Fruit fly (Drosophila melanogaster) whole organism, embryonic: ENCODE measurements around the gene Cdc42.

Experiments
- ATbp ChIP-seq: fragments of 200-800 bp; sonication (Bioruptor generic); optimal IDR thresholded peaks from 2 replicates; lab custom pipeline; 2017; ENCODE audit warnings: missing biosample characterization, mild to moderate bottlenecking, missing genetic modification characterization, missing genetic modification reagents
- Bteb2 ChIP-seq: fragments of 200-800 bp; sonication (Bioruptor generic); optimal IDR thresholded peaks from 2 replicates; lab custom pipeline; 2016; ENCODE audit warnings: missing biosample characterization, missing genetic modification characterization
- CG10147 ChIP-seq: fragments of 200-800 bp; sonication (Bioruptor generic); optimal IDR thresholded peaks from 2 replicates; lab custom pipeline; 2019; ENCODE audit warnings: missing biosample characterization, mild to moderate bottlenecking, missing genetic modification characterization, moderate library complexity
- CG10209 ChIP-seq: fragments of 200-800 bp; sonication (Bioruptor generic); optimal IDR thresholded peaks from 3 replicates; lab custom pipeline; 2017; ENCODE audit warnings: missing biosample characterization, mild to moderate bottlenecking, missing genetic modification characterization, missing genetic modification reagents
- CG10321 ChIP-seq: fragments of 200-800 bp; sonication (Bioruptor generic); IDR thresholded peaks from 2 replicates; pipeline ENCODE4 v1.3.6; 2022; ENCODE audit warnings: missing biosample characterization, missing genetic modification characterization
- CG10431 ChIP-seq: fragments of 200-800 bp; sonication (Bioruptor generic); optimal IDR thresholded peaks from 3 replicates; lab custom pipeline; 2018; ENCODE audit warnings: missing biosample characterization, mild to moderate bottlenecking, missing genetic modification characterization
- CG11723 ChIP-seq: fragments of 200-800 bp; sonication (Bioruptor generic); optimal IDR thresholded peaks from 2 replicates; lab custom pipeline; 2017; ENCODE audit warnings: missing biosample characterization, mild to moderate bottlenecking, missing genetic modification characterization
- CG12155 ChIP-seq: fragments of 200-800 bp; sonication (Bioruptor generic); optimal IDR thresholded peaks from 3 replicates; lab custom pipeline; 2016; ENCODE audit warnings: missing biosample characterization, missing genetic modification characterization
- CG1233 ChIP-seq: fragments of 200-800 bp; sonication (Bioruptor generic); optimal IDR thresholded peaks from 4 replicates; lab custom pipeline; 2018; ENCODE audit warnings: missing biosample characterization, mild to moderate bottlenecking, missing genetic modification characterization
- CG14014 ChIP-seq: fragments of 200-800 bp; sonication (Bioruptor generic); IDR thresholded peaks from 2 replicates; pipeline ENCODE4 v1.3.6; 2022; ENCODE audit warnings: missing biosample characterization, missing genetic modification characterization
- CG1647 ChIP-seq: fragments of 200-800 bp; sonication (Bioruptor generic); optimal IDR thresholded peaks from 3 replicates; lab custom pipeline; 2016; ENCODE audit warnings: missing biosample characterization, missing genetic modification characterization
- CG16863 ChIP-seq: fragments of 200-800 bp; sonication (Bioruptor generic); optimal IDR thresholded peaks from 3 replicates; lab custom pipeline; 2016; ENCODE audit warnings: missing biosample characterization, missing genetic modification characterization
- CG1792 ChIP-seq: fragments of 200-800 bp; sonication (Bioruptor generic); optimal IDR thresholded peaks from 2 replicates; lab custom pipeline; 2016; ENCODE audit warnings: missing biosample characterization, missing genetic modification characterization
- CG18619 ChIP-seq: fragments of 200-800 bp; sonication (Bioruptor generic); optimal IDR thresholded peaks from 3 replicates; lab custom pipeline; 2017; ENCODE audit warnings: missing biosample characterization, mild to moderate bottlenecking, missing genetic modification characterization
- CG2199 ChIP-seq: fragments of 200-800 bp; sonication (Bioruptor generic); IDR thresholded peaks from 3 replicates; pipeline ENCODE4 v1.3.6; 2022; ENCODE audit warnings: missing biosample characterization, missing genetic modification characterization
- CG30431 ChIP-seq: fragments of 200-800 bp; sonication (Bioruptor generic); optimal IDR thresholded peaks from 2 replicates; lab custom pipeline; 2017; ENCODE audit warnings: missing biosample characterization, missing genetic modification characterization
- CG33213 ChIP-seq: fragments of 200-800 bp; sonication (Bioruptor generic); optimal IDR thresholded peaks from 3 replicates; lab custom pipeline; 2016; ENCODE audit warnings: missing biosample characterization, missing genetic modification characterization
- CG3847 ChIP-seq: fragments of 200-800 bp; sonication (Bioruptor generic); IDR thresholded peaks from 2 replicates; pipeline ENCODE4 v1.3.6; 2022; ENCODE audit warnings: missing biosample characterization, missing genetic modification characterization
- CG3995 ChIP-seq: fragments of 200-800 bp; sonication (Bioruptor generic); optimal IDR thresholded peaks from 3 replicates; lab custom pipeline; 2016; ENCODE audit warnings: missing biosample characterization, missing genetic modification characterization
- CG5245 ChIP-seq: fragments of 200-800 bp; sonication (Bioruptor generic); optimal IDR thresholded peaks from 3 replicates; lab custom pipeline; 2016; ENCODE audit warnings: missing biosample characterization, missing genetic modification characterization
- CG8388 ChIP-seq: fragments of 200-800 bp; sonication (Bioruptor generic); optimal IDR thresholded peaks from 2 replicates; lab custom pipeline; 2019; ENCODE audit warnings: missing biosample characterization, mild to moderate bottlenecking, missing genetic modification characterization, moderate library complexity
- CTCF ChIP-seq: fragments of 200-800 bp; sonication (Bioruptor generic); optimal IDR thresholded peaks from 2 replicates; lab custom pipeline; 2017; ENCODE audit warnings: missing biosample characterization, mild to moderate bottlenecking, missing genetic modification characterization, moderate library complexity
- Dip3 ChIP-seq: fragments of 200-800 bp; sonication (Bioruptor generic); optimal IDR thresholded peaks from 3 replicates; lab custom pipeline; 2016; ENCODE audit warnings: missing biosample characterization, missing genetic modification characterization
- E2f2 ChIP-seq: fragments of 200-800 bp; sonication (Bioruptor generic); IDR thresholded peaks from 2 replicates; pipeline ENCODE4 v1.3.6; 2022; ENCODE audit warnings: missing biosample characterization, missing genetic modification characterization
- Jarid2 ChIP-seq: fragments of 200-800 bp; sonication (Bioruptor generic); optimal IDR thresholded peaks from 3 replicates; lab custom pipeline; 2017; ENCODE audit warnings: mild to moderate bottlenecking, missing biosample characterization, missing genetic modification reagents, missing genetic modification characterization
- Oaz ChIP-seq: fragments of 200-800 bp; sonication (Bioruptor generic); IDR thresholded peaks from 2 replicates; pipeline ENCODE4 v1.3.6; 2022; ENCODE audit warnings: missing biosample characterization, missing genetic modification characterization
- Rx ChIP-seq: fragments of 200-800 bp; sonication (Bioruptor generic); IDR thresholded peaks from 2 replicates; pipeline ENCODE4 v1.3.6; 2022; ENCODE audit warnings: missing biosample characterization, missing genetic modification characterization
- Sin3A ChIP-seq: fragments of >200 bp; optimal IDR thresholded peaks from 2 replicates; lab custom pipeline; 2018
- Tbp ChIP-seq: fragments of >200 bp; optimal IDR thresholded peaks from 2 replicates; lab custom pipeline; 2018; ENCODE audit warnings: missing biosample characterization, missing genetic modification characterization
- Trl ChIP-seq, 3 experiments: fragments of >200 bp in 2 of 3; fragments of 200-800 bp in 1 of 3; sonication (Bioruptor generic) in 1 of 3; optimal IDR thresholded peaks; 2 replicates in 1 of 3; 3 replicates in 2 of 3; lab custom pipeline; 2016 to 2017; ENCODE audit warnings: missing biosample characterization in 1 of 3, missing genetic modification characterization in 1 of 3
- ac ChIP-seq: fragments of 200-800 bp; sonication (Bioruptor generic); optimal IDR thresholded peaks from 3 replicates; lab custom pipeline; 2017; ENCODE audit warnings: missing biosample characterization, mild to moderate bottlenecking, missing genetic modification characterization
- al ChIP-seq: fragments of 200-800 bp; sonication (Bioruptor generic); IDR thresholded peaks from 2 replicates; pipeline ENCODE4 v1.3.6; 2022; ENCODE audit warnings: missing biosample characterization, missing genetic modification characterization
- az2 ChIP-seq: fragments of 200-800 bp; sonication (Bioruptor generic); optimal IDR thresholded peaks from 3 replicates; lab custom pipeline; 2016; ENCODE audit warnings: missing biosample characterization, missing genetic modification characterization
- bcd ChIP-seq: fragments of 200-800 bp; sonication (Bioruptor generic); optimal IDR thresholded peaks from 2 replicates; lab custom pipeline; 2017; ENCODE audit warnings: missing biosample characterization, mild to moderate bottlenecking, missing genetic modification characterization
- bowl ChIP-seq: fragments of 200-800 bp; sonication (Bioruptor generic); IDR thresholded peaks from 2 replicates; pipeline ENCODE4 v1.3.6; 2022; ENCODE audit warnings: missing biosample characterization, missing genetic modification characterization
- btn ChIP-seq: fragments of 200-800 bp; sonication (Bioruptor generic); optimal IDR thresholded peaks from 2 replicates; lab custom pipeline; 2016; ENCODE audit warnings: missing biosample characterization, missing genetic modification characterization
- cato ChIP-seq: fragments of 200-800 bp; sonication (Bioruptor generic); optimal IDR thresholded peaks from 2 replicates; lab custom pipeline; 2016; ENCODE audit warnings: missing biosample characterization, missing genetic modification characterization, borderline replicate concordance
- crp ChIP-seq, 2 experiments: fragments of 200-800 bp; sonication (Bioruptor generic); optimal IDR thresholded peaks; 2 replicates in 1 of 2; 3 replicates in 1 of 2; lab custom pipeline; 2017; ENCODE audit warnings: missing biosample characterization in 2 of 2, missing genetic modification characterization in 2 of 2, mild to moderate bottlenecking in 1 of 2, moderate library complexity in 1 of 2
- dmrt99B ChIP-seq: fragments of 200-800 bp; sonication (Bioruptor generic); optimal IDR thresholded peaks from 2 replicates; lab custom pipeline; 2018; ENCODE audit warnings: missing biosample characterization, mild to moderate bottlenecking, missing genetic modification characterization, moderate library complexity
- dysf ChIP-seq: fragments of 200-800 bp; sonication (Bioruptor generic); IDR thresholded peaks from 3 replicates; pipeline ENCODE4 v1.3.6; 2022; ENCODE audit warnings: missing biosample characterization, missing genetic modification characterization
- ewg ChIP-seq: fragments of 200-800 bp; sonication (Bioruptor generic); optimal IDR thresholded peaks from 3 replicates; lab custom pipeline; 2017; ENCODE audit warnings: mild to moderate bottlenecking, missing biosample characterization, missing genetic modification reagents, missing genetic modification characterization
- ftz-f1 ChIP-seq: fragments of 200-800 bp; sonication (Bioruptor generic); optimal IDR thresholded peaks from 2 replicates; lab custom pipeline; 2016; ENCODE audit warnings: missing biosample characterization, missing genetic modification characterization
- gro ChIP-seq: fragments of 200-800 bp; sonication (Bioruptor generic); optimal IDR thresholded peaks from 2 replicates; lab custom pipeline; 2016; ENCODE audit warnings: missing biosample characterization, missing genetic modification characterization
- jing ChIP-seq: fragments of 200-800 bp; sonication (Bioruptor generic); optimal IDR thresholded peaks from 2 replicates; lab custom pipeline; 2018; ENCODE audit warnings: missing biosample characterization, mild to moderate bottlenecking, missing genetic modification characterization
- run ChIP-seq: fragments of 200-800 bp; sonication (Bioruptor generic); optimal IDR thresholded peaks from 3 replicates; lab custom pipeline; 2018; ENCODE audit warnings: missing biosample characterization, mild to moderate bottlenecking, missing genetic modification characterization
- sc ChIP-seq, 3 experiments: fragments of >200 bp in 2 of 3; fragments of 200-800 bp in 1 of 3; sonication (Bioruptor generic) in 1 of 3; optimal IDR thresholded peaks; 2 replicates in 2 of 3; 3 replicates in 1 of 3; lab custom pipeline; 2017; ENCODE audit warnings: mild to moderate bottlenecking in 1 of 3, missing biosample characterization in 1 of 3, missing genetic modification characterization in 1 of 3, missing genetic modification reagents in 1 of 3
- schlank ChIP-seq: fragments of 200-800 bp; sonication (Bioruptor generic); optimal IDR thresholded peaks from 2 replicates; lab custom pipeline; 2018; ENCODE audit warnings: missing biosample characterization, mild to moderate bottlenecking, missing genetic modification characterization
- seq ChIP-seq: fragments of 200-800 bp; sonication (Bioruptor generic); IDR thresholded peaks from 2 replicates; pipeline ENCODE4 v1.3.6; 2022; ENCODE audit warnings: missing biosample characterization, missing genetic modification characterization
- ssp ChIP-seq: fragments of 200-800 bp; sonication (Bioruptor generic); IDR thresholded peaks from 2 replicates; pipeline ENCODE4 v1.3.6; 2022; ENCODE audit warnings: missing biosample characterization, missing genetic modification characterization
- sug ChIP-seq: fragments of 200-800 bp; optimal IDR thresholded peaks from 2 replicates; lab custom pipeline; 2019; ENCODE audit warnings: missing biosample characterization, mild to moderate bottlenecking, missing genetic modification characterization, moderate library complexity
- zfh1 ChIP-seq: fragments of 200-800 bp; sonication (Bioruptor generic); IDR thresholded peaks from 3 replicates; pipeline ENCODE4 v1.3.6; 2022; ENCODE audit warnings: missing biosample characterization, missing genetic modification characterization

The Cdc42 gene

DNA sequence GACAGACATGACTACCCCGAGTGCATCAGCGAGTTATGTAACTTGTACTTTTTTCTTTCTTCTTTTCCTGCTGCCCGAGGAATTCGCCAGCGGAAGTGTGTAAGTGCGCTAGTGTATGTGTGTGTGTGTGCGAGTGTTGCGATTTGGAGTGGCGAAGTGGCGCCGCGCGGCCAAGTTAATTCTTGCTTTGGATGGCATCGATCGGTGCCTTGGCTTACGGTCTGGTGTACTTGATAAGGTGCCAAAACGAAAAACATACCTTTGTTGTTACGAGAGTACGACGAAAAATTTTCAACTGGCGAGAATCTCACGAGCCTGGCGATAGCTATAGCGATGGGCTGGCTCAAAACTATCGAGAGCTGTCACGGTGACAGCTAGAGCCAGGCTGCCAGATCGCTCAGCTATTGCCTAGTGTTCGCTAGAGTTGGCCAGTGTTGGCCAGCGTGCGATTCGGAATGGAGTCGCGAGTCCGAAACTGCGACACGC, 47.2 kb downstream of the Cdc42 start, which contains the start of the genes CG18809, COX6B, CG33932 and Rpp20 (continued):
- TF ChIP-seq Sin3A (lab: Kevin White, UChicago) = peak; percentile 63
- TF ChIP-seq CG1647 = peak; percentile 63
- no peak for TF ChIP-seq CG5245 (GFP tag; lab: Kevin White, UChicago)
- peak; percentile 14 for TF ChIP-seq CTCF (GFP tag; lab: Kevin White, UChicago)
- no peak for TF ChIP-seq run (tag; lab: Kevin White, UChicago)
- peak; percentile 63 for TF ChIP-seq al (GFP tag; lab: Robert Waterston, UW)
- peak; percentile 69; the same call in 2 of the 3 replicates for TF ChIP-seq dysf
- TF ChIP-seq CG16863 (GFP tag; lab: Kevin White, UChicago) = peak; percentile 32
- TF ChIP-seq seq (GFP tag; lab: Robert Waterston, UW) = no peak
- peak; percentile 70 for TF ChIP-seq CG18619 (GFP tag; lab: Kevin White, UChicago)
- peak; percentile 51 for TF ChIP-seq schlank (tag; lab: Kevin White, UChicago)
- TF ChIP-seq Trl (optimal IDR thresholded peaks at IDR 0.05; lab: Kevin White, UChicago) = no peak
- peak; percentile 83 for TF ChIP-seq Trl (GFP tag; optimal IDR thresholded peaks at IDR 0.05; lab: Kevin White, UChicago)
- peak; percentile 59 for TF ChIP-seq ssp (GFP tag; lab: Robert Waterston, UW)
- TF ChIP-seq CG8388 = no peak
- TF ChIP-seq CG1792 = peak; percentile 64
- TF ChIP-seq CG11723 (GFP tag; lab: Kevin White, UChicago) = peak; percentile 48
- 0 out of 3 replicates have a peak, but pooled peaks have one; percentile 24 for TF ChIP-seq CG2199 (GFP tag; lab: Robert Waterston, UW)
- peak; percentile 80 for TF ChIP-seq CG33213
- peak; percentile 74 for TF ChIP-seq bcd
- no peak for TF ChIP-seq Oaz (GFP tag; lab: Robert Waterston, UW)
- peak; percentile 93 for TF ChIP-seq CG3995
- TF ChIP-seq ac (GFP tag; lab: Kevin White, UChicago) = no peak
- no peak for TF ChIP-seq dmrt99B (tag; lab: Kevin White, UChicago)
- peak; percentile 23 for TF ChIP-seq CG30431
- no peak for TF ChIP-seq bowl (GFP tag; lab: Robert Waterston, UW)
- peak; percentile 58 for TF ChIP-seq Bteb2
- TF ChIP-seq ATbp (GFP tag; lab: Kevin White, UChicago) = no peak
- TF ChIP-seq sug (tag; lab: Kevin White, UChicago) = peak; percentile 59
- TF ChIP-seq CG10321 (GFP tag; lab: Robert Waterston, UW) = peak; percentile 46; the same call in 1 of the 2 replicates
- peak; percentile 66; the same call in 2 of the 3 replicates for TF ChIP-seq zfh1 (GFP tag; lab: Robert Waterston, UW)
- TF ChIP-seq sc (optimal IDR thresholded peaks at IDR 0.05; lab: Kevin White, UChicago) = no peak
- TF ChIP-seq sc (GFP tag; optimal IDR thresholded peaks at IDR 0.05; lab: Kevin White, UChicago) = no peak
- TF ChIP-seq E2f2 = peak; percentile 60
- peak; percentile 79 for TF ChIP-seq ewg
- TF ChIP-seq CG14014 (GFP tag; lab: Robert Waterston, UW) = peak; percentile 56
- TF ChIP-seq gro (GFP tag; lab: Kevin White, UChicago) = peak; percentile 70
- TF ChIP-seq CG10431 (GFP tag; lab: Kevin White, UChicago) = no peak
- TF ChIP-seq Rx (GFP tag; lab: Robert Waterston, UW) = peak; percentile 32; the same call in 1 of the 2 replicates
- TF ChIP-seq Tbp (GFP tag; lab: Kevin White, UChicago) = no peak
- TF ChIP-seq jing (GFP tag; lab: Kevin White, UChicago) = no peak
- TF ChIP-seq ftz-f1 (GFP tag; lab: Kevin White, UChicago) = peak; percentile 73
- peak; percentile 37 for TF ChIP-seq CG1233
- TF ChIP-seq crp (GFP tag; optimal IDR thresholded peaks at IDR 0.05; lab: Kevin White, UChicago) = peak in 1 of 2 experiments; percentile 51
- peak; percentile 95 for TF ChIP-seq CG12155 (GFP tag; lab: Kevin White, UChicago)
- peak; percentile 32 for TF ChIP-seq az2
- peak; percentile 76 for TF ChIP-seq Dip3
- TF ChIP-seq Jarid2 (GFP tag; lab: Kevin White, UChicago) = no peak
- peak; percentile 11 for TF ChIP-seq CG10147 (GFP tag; lab: Kevin White, UChicago)
- peak; percentile 52 for TF ChIP-seq CG10209 (GFP tag; lab: Kevin White, UChicago)
- TF ChIP-seq CG3847 (GFP tag; lab: Robert Waterston, UW) = peak; percentile 94
- TF ChIP-seq cato (GFP tag; lab: Kevin White, UChicago) = peak; percentile 0
- no peak for TF ChIP-seq btn (GFP tag; lab: Kevin White, UChicago)
